Worm (Caenorhabditis elegans): Measurements from ENCODE around the gene F41H8.1.

DNA sequence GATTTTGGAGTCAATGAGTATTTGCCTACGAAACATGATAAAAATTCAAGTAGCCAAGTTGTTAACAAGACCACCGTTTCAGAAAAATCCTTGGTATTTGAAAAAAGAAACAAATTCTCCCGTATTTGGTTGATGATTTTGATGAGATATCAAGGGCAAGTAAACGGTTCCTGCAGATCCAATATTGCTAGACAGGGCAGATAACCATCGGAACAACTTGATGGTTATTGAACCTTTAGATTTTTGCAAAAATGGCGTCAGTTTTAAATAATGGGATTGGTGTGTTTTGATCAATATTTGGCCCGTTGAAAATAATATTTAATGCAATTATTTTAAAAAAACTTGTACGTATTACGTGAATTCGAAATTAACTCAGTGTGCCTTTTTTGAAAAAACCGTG is 33.2 kb upstream of the F41H8.1 start:
- TF ChIP-seq unc-39 (tag; optimal IDR thresholded peaks at IDR 0.05) (no peak), ztf-11 (tag; optimal IDR thresholded peaks at IDR 0.05) (no peak), alr-1 (tag; optimal IDR thresholded peaks at IDR 0.05) (no peak), mab-5 (tag; optimal IDR thresholded peaks at IDR 0.05) (no peak), mdl-1 (tag; optimal IDR thresholded peaks at IDR 0.05) (no peak), nhr-10 (tag; optimal IDR thresholded peaks at IDR 0.05) (no peak)
